Fruit fly (Drosophila melanogaster) whole organism, pupa: Measurements from ENCODE around the gene Charon.

Experiments
- CG10348 ChIP-seq: fragments of 200-800 bp; sonication (Bioruptor generic); IDR thresholded peaks from 2 replicates; pipeline ENCODE4 v1.3.6; 2022; ENCODE audit warnings: missing biosample characterization, missing genetic modification characterization
- CG12605 ChIP-seq: fragments of 200-800 bp; sonication (Bioruptor generic); IDR thresholded peaks from 2 replicates; pipeline ENCODE4 v1.3.6; 2022; ENCODE audit warnings: missing biosample characterization, missing genetic modification characterization
- CG13204 ChIP-seq: fragments of 200-800 bp; sonication (Bioruptor generic); optimal IDR thresholded peaks from 2 replicates; lab custom pipeline; 2018; ENCODE audit warnings: missing biosample characterization, mild to moderate bottlenecking, missing genetic modification characterization, moderate library complexity
- CG14655 ChIP-seq: fragments of 200-800 bp; sonication (Bioruptor generic); optimal IDR thresholded peaks from 3 replicates; lab custom pipeline; 2017; ENCODE audit warnings: mild to moderate bottlenecking, missing biosample characterization, missing genetic modification reagents, missing genetic modification characterization
- CG15710 ChIP-seq: fragments of 200-800 bp; sonication (Bioruptor generic); optimal IDR thresholded peaks from 2 replicates; lab custom pipeline; 2018; ENCODE audit warnings: missing biosample characterization, mild to moderate bottlenecking, missing genetic modification characterization, moderate library complexity
- CG17806 ChIP-seq: fragments of 200-800 bp; sonication (Bioruptor generic); optimal IDR thresholded peaks from 2 replicates; lab custom pipeline; 2018; ENCODE audit warnings: missing biosample characterization, mild to moderate bottlenecking, missing genetic modification characterization, moderate library complexity
- CG32121 ChIP-seq: fragments of 200-800 bp; sonication (Bioruptor generic); IDR thresholded peaks from 2 replicates; pipeline ENCODE4 v1.3.6; 2022; ENCODE audit warnings: missing biosample characterization, missing genetic modification characterization
- CG34367 ChIP-seq: fragments of 200-800 bp; sonication (Bioruptor generic); optimal IDR thresholded peaks from 2 replicates; lab custom pipeline; 2018; ENCODE audit warnings: missing biosample characterization, mild to moderate bottlenecking, missing genetic modification characterization
- CG4496 ChIP-seq: fragments of 200-800 bp; sonication (Bioruptor generic); IDR thresholded peaks from 3 replicates; pipeline ENCODE4 v1.3.6; 2022; ENCODE audit warnings: missing biosample characterization, missing genetic modification characterization
- CG8159 ChIP-seq: fragments of 200-800 bp; sonication (Bioruptor generic); optimal IDR thresholded peaks from 3 replicates; lab custom pipeline; 2018; ENCODE audit warnings: missing biosample characterization, mild to moderate bottlenecking, missing genetic modification characterization, moderate library complexity
- CG8301 ChIP-seq: fragments of 200-800 bp; sonication (Bioruptor generic); optimal IDR thresholded peaks from 2 replicates; lab custom pipeline; 2018; ENCODE audit warnings: missing biosample characterization, mild to moderate bottlenecking, missing genetic modification characterization
- CG9948 ChIP-seq: fragments of 200-800 bp; sonication (Bioruptor generic); optimal IDR thresholded peaks from 2 replicates; lab custom pipeline; 2018; ENCODE audit warnings: missing biosample characterization, mild to moderate bottlenecking, missing genetic modification characterization, moderate library complexity
- D1 ChIP-seq: fragments of 200-800 bp; sonication (Bioruptor generic); optimal IDR thresholded peaks from 2 replicates; lab custom pipeline; 2018; ENCODE audit warnings: missing biosample characterization, mild to moderate bottlenecking, missing genetic modification characterization, moderate library complexity
- EcR ChIP-seq: fragments of 200-800 bp; sonication (Bioruptor generic); optimal IDR thresholded peaks from 3 replicates; lab custom pipeline; 2019; ENCODE audit warnings: missing biosample characterization, missing genetic modification characterization, mild to moderate bottlenecking, moderate library complexity, missing genetic modification reagents
- Ets98B ChIP-seq: fragments of 200-800 bp; sonication (Bioruptor generic); IDR thresholded peaks from 2 replicates; pipeline ENCODE4 v1.3.6; 2022; ENCODE audit warnings: missing biosample characterization, missing genetic modification characterization
- Pif1A ChIP-seq: fragments of 200-800 bp; sonication (Bioruptor generic); optimal IDR thresholded peaks from 3 replicates; lab custom pipeline; 2016; ENCODE audit warnings: missing biosample characterization, missing genetic modification characterization
- Pif1B ChIP-seq: fragments of 200-800 bp; sonication (Bioruptor generic); optimal IDR thresholded peaks from 3 replicates; lab custom pipeline; 2016; ENCODE audit warnings: missing biosample characterization, missing genetic modification characterization
- Snoo ChIP-seq: fragments of 200-800 bp; sonication (Bioruptor generic); optimal IDR thresholded peaks from 3 replicates; lab custom pipeline; 2017; ENCODE audit warnings: missing biosample characterization, mild to moderate bottlenecking, missing genetic modification characterization, inconsistent platforms
- fd96Ca ChIP-seq: fragments of 200-800 bp; sonication (Bioruptor generic); IDR thresholded peaks from 3 replicates; pipeline ENCODE4 v1.3.6; 2022; ENCODE audit warnings: missing biosample characterization, missing genetic modification characterization
- gl ChIP-seq: fragments of 200-800 bp; sonication (Bioruptor generic); optimal IDR thresholded peaks from 2 replicates; lab custom pipeline; 2018; ENCODE audit warnings: missing biosample characterization, mild to moderate bottlenecking, missing genetic modification characterization
- rn ChIP-seq: fragments of 200-800 bp; sonication (Bioruptor generic); IDR thresholded peaks from 2 replicates; pipeline ENCODE4 v1.3.6; 2022; ENCODE audit warnings: missing biosample characterization, missing genetic modification characterization

Gene Charon

dm6 chr2L:1157679-1158518 is 14.7 kb downstream of the Charon start, which contains the start of gene capt:
TSS of gene capt (minus strand) at chr2L:1158262.
- TF ChIP-seq EcR (GFP tag; lab: Kevin White, UChicago), result peak; percentile 82
- no peak for TF ChIP-seq fd96Ca
- TF ChIP-seq CG10348, result no peak
- no peak for TF ChIP-seq CG14655 (GFP tag; lab: Kevin White, UChicago)
- TF ChIP-seq rn, result no peak
- TF ChIP-seq Ets98B (GFP tag; lab: Robert Waterston, UW), result peak; percentile 7; the same call in 1 of the 2 replicates
- no peak for TF ChIP-seq Pif1A (GFP tag; lab: Kevin White, UChicago)
- TF ChIP-seq CG8159 (tag; lab: Kevin White, UChicago), result peak; percentile 53
- TF ChIP-seq CG17806 (tag; lab: Kevin White, UChicago), result peak; percentile 20
- TF ChIP-seq CG13204 (GFP tag; lab: Kevin White, UChicago), result no peak
- TF ChIP-seq CG32121, result peak; percentile 26; the same call in 1 of the 2 replicates
- peak; percentile 48 for TF ChIP-seq CG15710
- TF ChIP-seq CG9948, result peak; percentile 23
- TF ChIP-seq CG4496 (GFP tag; lab: Robert Waterston, UW), result no peak
- peak; percentile 15 for TF ChIP-seq CG8301 (tag; lab: Kevin White, UChicago)
- no peak for TF ChIP-seq D1 (tag; lab: Kevin White, UChicago)
- no peak for TF ChIP-seq CG34367 (tag; lab: Kevin White, UChicago)

dm6 chr2L:1157357-1157678 is 15.3 kb downstream of the Charon start:
- TF ChIP-seq D1 (tag; lab: Kevin White, UChicago), result no peak
- no peak for TF ChIP-seq rn
- TF ChIP-seq CG14655 (GFP tag; lab: Kevin White, UChicago), result no peak
- TF ChIP-seq CG15710, result peak; percentile 5
- no peak for TF ChIP-seq Snoo (tag; lab: Kevin White, UChicago)

DNA sequence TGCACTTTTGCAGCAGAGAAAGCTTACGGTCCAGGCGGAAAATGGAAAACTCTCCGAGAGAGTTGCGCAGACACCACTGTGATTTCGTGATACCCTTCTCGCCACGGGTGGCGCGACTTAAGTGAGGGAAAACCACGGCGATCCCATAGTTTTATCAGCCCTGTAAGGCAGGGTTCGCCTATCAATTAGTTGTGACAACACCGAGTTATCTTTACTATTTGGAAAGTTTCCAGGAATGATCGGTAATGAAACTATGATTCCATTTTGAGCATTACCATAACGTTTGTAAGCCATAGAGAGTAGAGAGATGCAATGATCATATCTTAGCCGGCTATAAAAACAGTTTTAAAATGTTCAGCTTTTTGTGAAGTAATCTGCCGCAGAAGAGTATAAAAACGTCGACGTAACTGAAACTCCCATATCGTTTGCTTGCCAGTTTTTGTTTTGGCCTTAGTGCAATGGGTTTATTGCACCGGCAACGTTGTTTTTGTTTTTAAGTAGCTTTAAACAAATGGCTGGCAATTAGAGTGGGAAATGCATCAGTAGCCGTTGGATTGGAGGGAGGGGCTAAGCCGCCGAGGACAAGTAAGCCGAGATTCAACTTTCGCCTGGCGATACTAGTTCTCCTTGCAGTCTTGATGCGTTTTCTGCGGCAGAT is 15.9 kb downstream of the Charon start:
- no peak for TF ChIP-seq CG32121
- TF ChIP-seq CG4496 (GFP tag; lab: Robert Waterston, UW), result no peak
- TF ChIP-seq CG17806 (tag; lab: Kevin White, UChicago), result no peak
- TF ChIP-seq Snoo (tag; lab: Kevin White, UChicago), result no peak
- no peak for TF ChIP-seq CG34367 (tag; lab: Kevin White, UChicago)
- TF ChIP-seq CG15710, result no peak

dm6 chr2L:1152693-1153092 is 19.9 kb downstream of the Charon start:
- TF ChIP-seq EcR (GFP tag; lab: Kevin White, UChicago) (no peak), D1 (tag; lab: Kevin White, UChicago) (no peak), CG13204 (GFP tag; lab: Kevin White, UChicago) (no peak), CG12605 (GFP tag; lab: Robert Waterston, UW) (no peak)

- TF ChIP-seq rn (no peak; the same call in 1 of the 2 replicates), CG17806 (tag; lab: Kevin White, UChicago) (no peak), D1 (tag; lab: Kevin White, UChicago) (no peak), Pif1B (GFP tag; lab: Kevin White, UChicago) (no peak), CG9948 (no peak), CG15710 (peak; percentile 0), gl (tag; lab: Kevin White, UChicago) (no peak), CG32121 (peak; percentile 30; the same call in 1 of the 2 replicates), fd96Ca (peak; percentile 47; the same call in 1 of the 3 replicates), CG4496 (GFP tag; lab: Robert Waterston, UW) (peak; percentile 69), Ets98B (GFP tag; lab: Robert Waterston, UW) (peak; percentile 51)
These were observed 22.1 kb downstream of the Charon start, which contains the start of the genes Tfb4 and Vps29 for dm6 chr2L:1150554-1150953. TSS of gene Tfb4 (minus strand) at chr2L:1150677. TSS of gene Vps29 (plus strand) at chr2L:1150766.

dm6 chr2L:1147656-1148055 is 24.9 kb downstream of the Charon start:
- TF ChIP-seq fd96Ca (no peak), gl (tag; lab: Kevin White, UChicago) (no peak), Pif1B (GFP tag; lab: Kevin White, UChicago) (no peak), EcR (GFP tag; lab: Kevin White, UChicago) (no peak), CG10348 (no peak), CG13204 (GFP tag; lab: Kevin White, UChicago) (no peak), CG4496 (GFP tag; lab: Robert Waterston, UW) (no peak), Ets98B (GFP tag; lab: Robert Waterston, UW) (no peak), CG15710 (no peak), Snoo (tag; lab: Kevin White, UChicago) (no peak), rn (no peak)
